Fruit fly (Drosophila melanogaster): ENCODE measurements around the gene CG42300.

CG42300 gene

DNA sequence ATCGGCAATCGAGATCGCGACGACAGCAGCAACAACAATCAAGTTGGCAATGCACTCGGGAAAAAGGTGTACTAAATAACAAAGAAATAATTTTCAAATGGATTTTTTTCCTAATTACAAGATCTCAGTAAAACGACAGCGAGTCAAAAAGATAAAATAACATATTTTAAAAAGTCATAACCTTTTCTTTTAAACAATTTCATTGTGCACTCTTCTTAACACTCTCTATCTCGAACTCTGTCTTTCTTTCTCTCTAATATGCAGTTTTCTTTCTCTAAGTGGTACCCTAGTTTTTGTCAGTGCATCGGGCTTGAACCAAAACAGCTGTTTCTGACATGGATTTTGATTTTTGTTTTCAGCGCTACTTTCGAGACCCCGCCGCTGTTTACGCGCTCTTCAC is 6.8 kb downstream of the CG42300 start (continued):
- TF ChIP-seq Dref (GFP tag; IDR thresholded peaks at IDR 0.05) = no peak
- no peak for TF ChIP-seq ham (GFP tag; IDR thresholded peaks at IDR 0.05)
- peak; percentile 73 for TF ChIP-seq CG5180 (GFP tag; optimal IDR thresholded peaks at IDR 0.05)
- no peak for TF ChIP-seq CG8290 (GFP tag; optimal IDR thresholded peaks at IDR 0.05)
- TF ChIP-seq CG8290 (tag; optimal IDR thresholded peaks at IDR 0.05) = no peak
- TF ChIP-seq slou (GFP tag; optimal IDR thresholded peaks at IDR 0.05) = peak; percentile 16
- TF ChIP-seq tx (GFP tag; optimal IDR thresholded peaks at IDR 0.05) = peak; percentile 60
- no peak for TF ChIP-seq sr (GFP tag; IDR thresholded peaks at IDR 0.05)
- TF ChIP-seq CG8478 (optimal IDR thresholded peaks at IDR 0.05) = no peak
- TF ChIP-seq CkIIα-i1 (GFP tag; IDR thresholded peaks at IDR 0.05) = no peak
- TF ChIP-seq sc (optimal IDR thresholded peaks at IDR 0.05) = no peak
- TF ChIP-seq sc (GFP tag; optimal IDR thresholded peaks at IDR 0.05) = peak; percentile 16
- TF ChIP-seq gfzf (GFP tag; optimal IDR thresholded peaks at IDR 0.05) = no peak
- no peak for TF ChIP-seq crol (GFP tag; IDR thresholded peaks at IDR 0.05)
- 0 out of 2 replicates have a peak, but pooled peaks have one; percentile 45 for TF ChIP-seq CG17328 (GFP tag; IDR thresholded peaks at IDR 0.05)
- peak; percentile 88 for TF ChIP-seq dmrt99B (tag; optimal IDR thresholded peaks at IDR 0.05)
- TF ChIP-seq Side (GFP tag; optimal IDR thresholded peaks at IDR 0.05) = peak; percentile 64
- TF ChIP-seq Dip2 (GFP tag; IDR thresholded peaks at IDR 0.05) = no peak
- peak; percentile 45 for TF ChIP-seq CG12942 (GFP tag; optimal IDR thresholded peaks at IDR 0.05)
- TF ChIP-seq MTF-1 (GFP tag; optimal IDR thresholded peaks at IDR 0.05; ENCODE audit: borderline replicate concordance) = no peak
- TF ChIP-seq ken (GFP tag; IDR thresholded peaks at IDR 0.05) = 0 out of 3 replicates have a peak, but pooled peaks have one; percentile 47
- peak; percentile 20 for TF ChIP-seq wek (GFP tag; optimal IDR thresholded peaks at IDR 0.05)
- TF ChIP-seq CG9876 (GFP tag; optimal IDR thresholded peaks at IDR 0.05) = peak; percentile 52
- TF ChIP-seq CG2875 (GFP tag; optimal IDR thresholded peaks at IDR 0.05) = peak; percentile 65
- no peak for TF ChIP-seq aop (GFP tag; IDR thresholded peaks at IDR 0.05)
- TF ChIP-seq CG2202 (tag; optimal IDR thresholded peaks at IDR 0.05) = no peak
- TF ChIP-seq yki (optimal IDR thresholded peaks at IDR 0.05) = no peak
- no peak for TF ChIP-seq ac (GFP tag; optimal IDR thresholded peaks at IDR 0.05)
- peak; percentile 64 for TF ChIP-seq CG12155 (GFP tag; optimal IDR thresholded peaks at IDR 0.05)
- TF ChIP-seq Dek (tag; optimal IDR thresholded peaks at IDR 0.05) = peak; percentile 80
- TF ChIP-seq CG16779 (GFP tag; IDR thresholded peaks at IDR 0.05) = 0 out of 2 replicates have a peak, but pooled peaks have one; percentile 52
- peak; percentile 69 for TF ChIP-seq CG3847 (GFP tag; IDR thresholded peaks at IDR 0.05)
- TF ChIP-seq CG17568 (GFP tag; optimal IDR thresholded peaks at IDR 0.05) = peak; percentile 64
- peak; percentile 54 for TF ChIP-seq Dip3 (GFP tag; optimal IDR thresholded peaks at IDR 0.05)
- TF ChIP-seq gcm (GFP tag; optimal IDR thresholded peaks at IDR 0.05) = peak; percentile 50
- no peak for TF ChIP-seq CG14860 (GFP tag; IDR thresholded peaks at IDR 0.05; ENCODE audit: partially characterized antibody)
- no peak for TF ChIP-seq CG7987 (GFP tag; optimal IDR thresholded peaks at IDR 0.05)
- TF ChIP-seq tio (GFP tag; optimal IDR thresholded peaks at IDR 0.05) = peak; percentile 68
- TF ChIP-seq CG10321 (GFP tag; IDR thresholded peaks at IDR 0.05) = no peak
- peak; percentile 54 for TF ChIP-seq zen (tag; optimal IDR thresholded peaks at IDR 0.05)
- peak; percentile 5 for TF ChIP-seq CG12769 (tag; optimal IDR thresholded peaks at IDR 0.05)
- peak; percentile 68 for TF ChIP-seq Nf-YC (tag; optimal IDR thresholded peaks at IDR 0.05)
- no peak for TF ChIP-seq lov (optimal IDR thresholded peaks at IDR 0.05)
- no peak for TF ChIP-seq lov (GFP tag; IDR thresholded peaks at IDR 0.05)
- TF ChIP-seq CG6689 (GFP tag; IDR thresholded peaks at IDR 0.05) = peak; percentile 75
- TF ChIP-seq esg (GFP tag; conservative IDR thresholded peaks at IDR 0.05) = peak; percentile 78
- TF ChIP-seq ro (GFP tag; IDR thresholded peaks at IDR 0.05) = no peak
- TF ChIP-seq sens-2 (GFP tag; IDR thresholded peaks at IDR 0.05) = 0 out of 2 replicates have a peak, but pooled peaks have one; percentile 28
- TF ChIP-seq Ptx1 (GFP tag; IDR thresholded peaks at IDR 0.05) = peak; percentile 85
- no peak for TF ChIP-seq abd-A (tag; optimal IDR thresholded peaks at IDR 0.05)
- TF ChIP-seq CG7839 (tag; optimal IDR thresholded peaks at IDR 0.05) = peak; percentile 88
- TF ChIP-seq CG2199 (GFP tag; IDR thresholded peaks at IDR 0.05) = no peak
- peak; percentile 75 for TF ChIP-seq CG14014 (GFP tag; IDR thresholded peaks at IDR 0.05)

Measured in whole organism, embryonic.